Worm (Caenorhabditis elegans): ENCODE measurements around the gene spig-10.

Gene spig-10

ce11 chrV:7005964-7006363, at the start of gene spig-10:
spig-10 (plus strand) TSS chrV:7006264.
- peak in 1 of 2 experiments; percentile 81 for TF ChIP-seq unc-62 (GFP tag; optimal IDR thresholded peaks at IDR 0.05 in 1 of 2)
- TF ChIP-seq unc-62 (tag; optimal IDR thresholded peaks at IDR 0.05), result no peak
- no peak for TF ChIP-seq hmg-1.1 (GFP tag; IDR thresholded peaks at IDR 0.05)

- TF ChIP-seq daf-12 (tag; optimal IDR thresholded peaks at IDR 0.05) (no peak), dpl-1 (GFP tag; optimal IDR thresholded peaks at IDR 0.05) (no peak), mdt-29 (GFP tag; IDR thresholded peaks at IDR 0.05) (no peak), F37D6.2 (tag; optimal IDR thresholded peaks at IDR 0.05) (no peak), nhr-48 (tag; optimal IDR thresholded peaks at IDR 0.05) (peak; percentile 21), nhr-28 (tag; optimal IDR thresholded peaks at IDR 0.05) (peak; percentile 32), ZK337.2 (GFP tag; IDR thresholded peaks at IDR 0.05) (no peak), lin-39 (tag; optimal IDR thresholded peaks at IDR 0.05) (no peak), sdz-12 (GFP tag; optimal IDR thresholded peaks at IDR 0.05) (no peak), mdl-1 (tag; optimal IDR thresholded peaks at IDR 0.05) (peak in 1 of 2 experiments; percentile 35), mxl-3 (GFP tag; optimal IDR thresholded peaks at IDR 0.05) (peak; percentile 70), unc-62 (GFP tag; optimal IDR thresholded peaks at IDR 0.05 in 1 of 2) (peak in 1 of 2 experiments; percentile 10), unc-62 (tag; optimal IDR thresholded peaks at IDR 0.05) (no peak), nhr-42 (GFP tag; IDR thresholded peaks at IDR 0.05) (no peak), fkh-10 (GFP tag; optimal IDR thresholded peaks at IDR 0.05) (no peak), mxl-2 (GFP tag; conservative IDR thresholded peaks at IDR 0.05) (no peak), Y48G9A.11 (GFP tag; IDR thresholded peaks at IDR 0.05) (no peak)
These were observed 36.0 kb upstream of the spig-10 start, which contains the start of gene ptr-15 for ce11 chrV:6969950-6970532. ptr-15 (minus strand) TSS chrV:6970000.

- TF ChIP-seq unc-62 (GFP tag; optimal IDR thresholded peaks at IDR 0.05 in 1 of 2), result peak in 1 of 2 experiments; percentile 19
- no peak for TF ChIP-seq unc-62 (tag; optimal IDR thresholded peaks at IDR 0.05)
- TF ChIP-seq skn-1 (tag; optimal IDR thresholded peaks at IDR 0.05), result no peak
These were observed 34.5 kb upstream of the spig-10 start, which contains the start of gene srx-59 for ce11 chrV:6971567-6971966. srx-59 (plus strand) TSS chrV:6971867.

- peak in 1 of 2 experiments; percentile 32 for TF ChIP-seq unc-62 (GFP tag; optimal IDR thresholded peaks at IDR 0.05 in 1 of 2)
- no peak for TF ChIP-seq unc-62 (tag; optimal IDR thresholded peaks at IDR 0.05)
- TF ChIP-seq nhr-77 (tag; optimal IDR thresholded peaks at IDR 0.05), result no peak
These were observed 30.0 kb upstream of the spig-10 start, which contains the start of gene srx-16 for ce11 chrV:6976047-6976446. srx-16 (plus strand) TSS chrV:6976347.

ce11 chrV:6979019-6979418, 27.0 kb upstream of the spig-10 start, which contains the start of gene sre-12:
sre-12 (minus strand) TSS chrV:6979119.
- TF ChIP-seq T20F7.1 (GFP tag; optimal IDR thresholded peaks at IDR 0.05), result no peak
- no peak for TF ChIP-seq daf-12 (tag; optimal IDR thresholded peaks at IDR 0.05)
- TF ChIP-seq Y5F2A.4 (GFP tag; optimal IDR thresholded peaks at IDR 0.05), result no peak
- TF ChIP-seq unc-39 (tag; optimal IDR thresholded peaks at IDR 0.05), result no peak
- TF ChIP-seq nhr-10 (tag; optimal IDR thresholded peaks at IDR 0.05), result no peak
- TF ChIP-seq egl-27 (tag; optimal IDR thresholded peaks at IDR 0.05), result no peak
- no peak for TF ChIP-seq ZK546.5 (tag; optimal IDR thresholded peaks at IDR 0.05)
- no peak for TF ChIP-seq lin-38 (GFP tag; IDR thresholded peaks at IDR 0.05)
- TF ChIP-seq ces-1 (GFP tag; optimal IDR thresholded peaks at IDR 0.05), result no peak
- TF ChIP-seq ztf-11 (tag; optimal IDR thresholded peaks at IDR 0.05), result no peak
- no peak for TF ChIP-seq unc-130 (GFP tag; optimal IDR thresholded peaks at IDR 0.05)
- TF ChIP-seq ZK337.2 (GFP tag; IDR thresholded peaks at IDR 0.05), result no peak
- TF ChIP-seq T26A8.4 (GFP tag; IDR thresholded peaks at IDR 0.05), result no peak
- TF ChIP-seq R02D3.7 (tag; optimal IDR thresholded peaks at IDR 0.05), result no peak
- TF ChIP-seq fos-1 (tag; optimal IDR thresholded peaks at IDR 0.05), result no peak
